Fruit fly (Drosophila melanogaster): ENCODE measurements around the gene Pi3K92E.

- TF ChIP-seq CG1620 (GFP tag; optimal IDR thresholded peaks at IDR 0.05) = no peak
- no peak for TF ChIP-seq CG11617 (GFP tag; optimal IDR thresholded peaks at IDR 0.05)
- no peak for TF ChIP-seq cnc (optimal IDR thresholded peaks at IDR 0.05)
- no peak for TF ChIP-seq CG7045 (GFP tag; optimal IDR thresholded peaks at IDR 0.05)
- no peak for TF ChIP-seq Crg-1 (GFP tag; optimal IDR thresholded peaks at IDR 0.05)
- no peak for TF ChIP-seq Mnt (GFP tag; optimal IDR thresholded peaks at IDR 0.05)
Observed at dm6 chr3R:20600109-20600508, 34.4 kb downstream of the Pi3K92E start.
